Fruit fly (Drosophila melanogaster) whole organism, embryonic: ENCODE results near the gene HDAC1.

Source experiments
- Ada2b ChIP-seq: fragments of 200-800 bp; sonication (Bioruptor generic); IDR thresholded peaks from 2 replicates; pipeline ENCODE4 v1.3.6; 2022; ENCODE audit warnings: missing biosample characterization, missing genetic modification characterization
- B-H2 ChIP-seq: fragments of 200-800 bp; sonication (Bioruptor generic); optimal IDR thresholded peaks from 2 replicates; lab custom pipeline; 2018; ENCODE audit warnings: missing biosample characterization, mild to moderate bottlenecking, missing genetic modification characterization
- CG10274 ChIP-seq: fragments of 200-800 bp; sonication (Bioruptor generic); optimal IDR thresholded peaks from 3 replicates; lab custom pipeline; 2017; ENCODE audit warnings: missing biosample characterization, mild to moderate bottlenecking, missing genetic modification characterization
- CG11398 ChIP-seq: fragments of 200-800 bp; sonication (Bioruptor generic); optimal IDR thresholded peaks from 2 replicates; lab custom pipeline; 2016; ENCODE audit warnings: missing biosample characterization, missing genetic modification characterization
- CG12299 ChIP-seq: fragments of 200-800 bp; sonication (Bioruptor generic); optimal IDR thresholded peaks from 2 replicates; lab custom pipeline; 2018; ENCODE audit warnings: missing biosample characterization, mild to moderate bottlenecking, missing genetic modification characterization
- CG1233 ChIP-seq: fragments of 200-800 bp; sonication (Bioruptor generic); optimal IDR thresholded peaks from 4 replicates; lab custom pipeline; 2018; ENCODE audit warnings: missing biosample characterization, mild to moderate bottlenecking, missing genetic modification characterization
- CG14860 ChIP-seq: fragments of 200-800 bp; sonication (Bioruptor generic); IDR thresholded peaks from 3 replicates; pipeline ENCODE4 v1.3.6; 2022; ENCODE audit warnings: missing biosample characterization, missing genetic modification characterization; ENCODE audit not compliant: partially characterized antibody
- CG15514 ChIP-seq: fragments of 200-800 bp; sonication (Bioruptor generic); optimal IDR thresholded peaks from 3 replicates; lab custom pipeline; 2017; ENCODE audit warnings: missing biosample characterization, missing genetic modification characterization, mild to moderate bottlenecking, moderate library complexity, missing genetic modification reagents
- CG15601 ChIP-seq: fragments of 200-800 bp; sonication (Bioruptor generic); optimal IDR thresholded peaks from 3 replicates; lab custom pipeline; 2019; ENCODE audit warnings: missing biosample characterization, mild to moderate bottlenecking, missing genetic modification characterization, moderate library complexity
- CG1647 ChIP-seq: fragments of 200-800 bp; sonication (Bioruptor generic); optimal IDR thresholded peaks from 3 replicates; lab custom pipeline; 2016; ENCODE audit warnings: missing biosample characterization, missing genetic modification characterization
- CG17359 ChIP-seq: fragments of 200-800 bp; sonication (Bioruptor generic); optimal IDR thresholded peaks from 3 replicates; lab custom pipeline; 2018; ENCODE audit warnings: missing biosample characterization, mild to moderate bottlenecking, missing genetic modification characterization, moderate library complexity
- CG17612 ChIP-seq: fragments of 200-800 bp; sonication (Bioruptor generic); IDR thresholded peaks from 2 replicates; pipeline ENCODE4 v1.3.6; 2022; ENCODE audit warnings: missing biosample characterization, missing genetic modification characterization
- CG1832 ChIP-seq: fragments of 200-800 bp; sonication (Bioruptor generic); optimal IDR thresholded peaks from 2 replicates; lab custom pipeline; 2017; ENCODE audit warnings: missing biosample characterization, mild to moderate bottlenecking, missing genetic modification characterization, inconsistent platforms
- CG18619 ChIP-seq: fragments of 200-800 bp; sonication (Bioruptor generic); optimal IDR thresholded peaks from 3 replicates; lab custom pipeline; 2017; ENCODE audit warnings: missing biosample characterization, mild to moderate bottlenecking, missing genetic modification characterization
- CG31388 ChIP-seq: fragments of 200-800 bp; sonication (Bioruptor generic); optimal IDR thresholded peaks from 2 replicates; lab custom pipeline; 2016; ENCODE audit warnings: missing biosample characterization, missing genetic modification characterization
- CG34422 ChIP-seq: fragments of 200-800 bp; sonication (Bioruptor generic); IDR thresholded peaks from 3 replicates; pipeline ENCODE4 v1.3.6; 2022; ENCODE audit warnings: missing biosample characterization, missing genetic modification characterization
- CG5953 ChIP-seq: fragments of 200-800 bp; sonication (Bioruptor generic); IDR thresholded peaks from 2 replicates; pipeline ENCODE4 v1.3.6; 2022; ENCODE audit warnings: missing biosample characterization, missing genetic modification characterization
- CG9609 ChIP-seq: fragments of 200-800 bp; sonication (Bioruptor generic); optimal IDR thresholded peaks from 3 replicates; lab custom pipeline; 2016; ENCODE audit warnings: missing biosample characterization, missing genetic modification characterization
- CG9817 ChIP-seq: fragments of 200-800 bp; sonication (Bioruptor generic); optimal IDR thresholded peaks from 2 replicates; lab custom pipeline; 2018; ENCODE audit warnings: missing biosample characterization, mild to moderate bottlenecking, missing genetic modification characterization, moderate library complexity
- CG9932 ChIP-seq: fragments of 200-800 bp; sonication (Bioruptor generic); IDR thresholded peaks from 2 replicates; pipeline ENCODE4 v1.3.6; 2022; ENCODE audit warnings: missing biosample characterization, missing genetic modification characterization
- CHES-1-like ChIP-seq: fragments of 200-800 bp; sonication (Bioruptor generic); optimal IDR thresholded peaks from 2 replicates; lab custom pipeline; 2016; ENCODE audit warnings: missing biosample characterization, missing genetic modification characterization
- Dad ChIP-seq: fragments of 200-800 bp; sonication (Bioruptor generic); optimal IDR thresholded peaks from 3 replicates; lab custom pipeline; 2016; ENCODE audit warnings: missing biosample characterization, missing genetic modification characterization
- Dip2 ChIP-seq: fragments of 200-800 bp; sonication (Bioruptor generic); IDR thresholded peaks from 2 replicates; pipeline ENCODE4 v1.3.6; 2022; ENCODE audit warnings: missing biosample characterization, missing genetic modification characterization
- Drgx ChIP-seq: fragments of 200-800 bp; sonication (Bioruptor generic); IDR thresholded peaks from 2 replicates; pipeline ENCODE4 v1.3.6; 2022; ENCODE audit warnings: missing biosample characterization, missing genetic modification characterization
- Hr3 ChIP-seq: fragments of 200-800 bp; sonication (Bioruptor generic); optimal IDR thresholded peaks from 3 replicates; lab custom pipeline; 2016; ENCODE audit warnings: missing biosample characterization, missing genetic modification characterization
- Pdp1 ChIP-seq, 2 experiments: fragments of 200-800 bp; sonication (Bioruptor generic); optimal IDR thresholded peaks; 3 replicates each; lab custom pipeline; 2016; ENCODE audit warnings: missing biosample characterization in 2 of 2, missing genetic modification characterization in 2 of 2, mild to moderate bottlenecking in 1 of 2, moderate library complexity in 1 of 2
- Rfx ChIP-seq: fragments of 200-800 bp; sonication (Bioruptor generic); IDR thresholded peaks from 2 replicates; pipeline ENCODE4 v1.3.6; 2022; ENCODE audit warnings: missing biosample characterization, missing genetic modification characterization
- Scr ChIP-seq: fragments of 200-800 bp; sonication (Bioruptor generic); IDR thresholded peaks from 2 replicates; pipeline ENCODE4 v1.3.6; 2022; ENCODE audit warnings: missing biosample characterization, missing genetic modification characterization; ENCODE audit not compliant: partially characterized antibody
- Six4 ChIP-seq: fragments of 200-800 bp; sonication (Bioruptor generic); optimal IDR thresholded peaks from 2 replicates; lab custom pipeline; 2016; ENCODE audit warnings: missing biosample characterization, missing genetic modification characterization
- bab2 ChIP-seq: fragments of 200-800 bp; sonication (Bioruptor generic); optimal IDR thresholded peaks from 2 replicates; lab custom pipeline; 2016; ENCODE audit warnings: missing biosample characterization, missing genetic modification characterization
- bigmax ChIP-seq: fragments of 200-800 bp; sonication (Bioruptor generic); optimal IDR thresholded peaks from 2 replicates; lab custom pipeline; 2018; ENCODE audit warnings: missing biosample characterization, mild to moderate bottlenecking, missing genetic modification characterization
- crp ChIP-seq, 2 experiments: fragments of 200-800 bp; sonication (Bioruptor generic); optimal IDR thresholded peaks; 2 replicates in 1 of 2; 3 replicates in 1 of 2; lab custom pipeline; 2017; ENCODE audit warnings: missing biosample characterization in 2 of 2, missing genetic modification characterization in 2 of 2, mild to moderate bottlenecking in 1 of 2, moderate library complexity in 1 of 2
- dmrt99B ChIP-seq: fragments of 200-800 bp; sonication (Bioruptor generic); optimal IDR thresholded peaks from 2 replicates; lab custom pipeline; 2018; ENCODE audit warnings: missing biosample characterization, mild to moderate bottlenecking, missing genetic modification characterization, moderate library complexity
- dpn ChIP-seq, 2 experiments: fragments of 200-800 bp; sonication (Bioruptor generic); optimal IDR thresholded peaks; 3 replicates each; lab custom pipeline; 2016; ENCODE audit warnings: missing biosample characterization in 2 of 2, missing genetic modification characterization in 2 of 2
- ems ChIP-seq: fragments of 200-800 bp; sonication (Bioruptor generic); optimal IDR thresholded peaks from 3 replicates; lab custom pipeline; 2016; ENCODE audit warnings: missing biosample characterization, missing genetic modification characterization
- exex ChIP-seq: fragments of 200-800 bp; sonication (Bioruptor generic); optimal IDR thresholded peaks from 4 replicates; lab custom pipeline; 2018; ENCODE audit warnings: missing biosample characterization, mild to moderate bottlenecking, missing genetic modification characterization, moderate library complexity
- fd96Cb ChIP-seq: fragments of 200-800 bp; sonication (Bioruptor generic); optimal IDR thresholded peaks from 2 replicates; lab custom pipeline; 2018; ENCODE audit warnings: missing biosample characterization, mild to moderate bottlenecking, missing genetic modification characterization, moderate library complexity
- gfzf ChIP-seq: fragments of 200-800 bp; sonication (Bioruptor generic); optimal IDR thresholded peaks from 2 replicates; lab custom pipeline; 2016; ENCODE audit warnings: missing biosample characterization, mild to moderate bottlenecking, missing genetic modification characterization, moderate library complexity
- inv ChIP-seq: fragments of 200-800 bp; sonication (Bioruptor generic); IDR thresholded peaks from 2 replicates; pipeline ENCODE4 v1.3.6; 2022; ENCODE audit warnings: missing biosample characterization, missing genetic modification characterization; ENCODE audit not compliant: partially characterized antibody
- oc ChIP-seq: fragments of 200-800 bp; sonication (Bioruptor generic); optimal IDR thresholded peaks from 2 replicates; lab custom pipeline; 2018; ENCODE audit warnings: missing biosample characterization, mild to moderate bottlenecking, missing genetic modification characterization, moderate library complexity
- pb ChIP-seq: fragments of 200-800 bp; sonication (Bioruptor generic); optimal IDR thresholded peaks from 3 replicates; lab custom pipeline; 2016; ENCODE audit warnings: missing biosample characterization, missing genetic modification characterization
- ranshi ChIP-seq: fragments of 200-800 bp; sonication (Bioruptor generic); IDR thresholded peaks from 2 replicates; pipeline ENCODE4 v1.3.6; 2022; ENCODE audit warnings: missing biosample characterization, missing genetic modification characterization
- scrt ChIP-seq: fragments of 200-800 bp; sonication (Bioruptor generic); optimal IDR thresholded peaks from 2 replicates; lab custom pipeline; 2018; ENCODE audit warnings: missing biosample characterization, mild to moderate bottlenecking, missing genetic modification characterization, moderate library complexity
- sd ChIP-seq: fragments of 200-800 bp; sonication (Bioruptor generic); optimal IDR thresholded peaks from 3 replicates; lab custom pipeline; 2018; ENCODE audit warnings: missing biosample characterization, mild to moderate bottlenecking, missing genetic modification characterization, moderate library complexity
- sens ChIP-seq: fragments of 200-800 bp; sonication (Bioruptor generic); peaks from one replicate; lab custom pipeline; 2016; ENCODE audit warnings: missing biosample characterization, missing genetic modification characterization
- slp2 ChIP-seq: fragments of 200-800 bp; sonication (Bioruptor generic); optimal IDR thresholded peaks from 2 replicates; lab custom pipeline; 2016; ENCODE audit warnings: missing biosample characterization, missing genetic modification characterization
- tna ChIP-seq: fragments of 200-800 bp; sonication (Bioruptor generic); IDR thresholded peaks from 2 replicates; pipeline ENCODE4 v1.3.6; 2022; ENCODE audit warnings: missing biosample characterization, missing genetic modification characterization; ENCODE audit not compliant: partially characterized antibody
- wek ChIP-seq: fragments of 200-800 bp; sonication (Bioruptor generic); optimal IDR thresholded peaks from 3 replicates; lab custom pipeline; 2018; ENCODE audit warnings: missing biosample characterization, mild to moderate bottlenecking, missing genetic modification characterization, moderate library complexity

HDAC1 gene

dm6 chr3L:4624371-4625154 is 2.0 kb upstream of the HDAC1 start (continued):
- TF ChIP-seq CG15601 (peak; percentile 85), CG5953 (peak; percentile 74; the same call in 1 of the 2 replicates), gfzf (GFP tag; lab: Kevin White, UChicago) (no peak), Dip2 (GFP tag; lab: Robert Waterston, UW) (no peak), ems (peak; percentile 87), pb (peak; percentile 86), CG18619 (GFP tag; lab: Kevin White, UChicago) (peak; percentile 84), CG9932 (GFP tag; lab: Robert Waterston, UW) (peak; percentile 78), CG17359 (tag; lab: Kevin White, UChicago) (peak; percentile 91), CG1233 (GFP tag; lab: Kevin White, UChicago) (peak; percentile 82), ranshi (GFP tag; lab: Robert Waterston, UW) (peak; percentile 74; the same call in 1 of the 2 replicates), Pdp1 (GFP tag; optimal IDR thresholded peaks at IDR 0.05; lab: Kevin White, UChicago) (peak; percentile 78 to 84), sens (peak; percentile 98), Dad (GFP tag; lab: Kevin White, UChicago) (peak; percentile 88), CG12299 (tag; lab: Kevin White, UChicago) (peak; percentile 57), CG1647 (peak; percentile 75), oc (tag; lab: Kevin White, UChicago) (peak; percentile 80), dmrt99B (tag; lab: Kevin White, UChicago) (peak; percentile 94), CG31388 (GFP tag; lab: Kevin White, UChicago) (peak; percentile 43), bab2 (GFP tag; lab: Kevin White, UChicago) (peak; percentile 92), bigmax (GFP tag; lab: Kevin White, UChicago) (no peak), CG9817 (peak; percentile 82), wek (GFP tag; lab: Kevin White, UChicago) (peak; percentile 26), Scr (GFP tag; lab: Robert Waterston, UW) (no peak), CG15514 (GFP tag; lab: Kevin White, UChicago) (peak; percentile 71), exex (peak; percentile 43), B-H2 (peak; percentile 35), Hr3 (GFP tag; lab: Kevin White, UChicago) (peak; percentile 87), CG1832 (peak; percentile 51), slp2 (peak; percentile 82), Rfx (GFP tag; lab: Robert Waterston, UW) (peak; percentile 82), scrt (GFP tag; lab: Kevin White, UChicago) (peak; percentile 68), CG17612 (peak; percentile 59; the same call in 1 of the 2 replicates), fd96Cb (tag; lab: Kevin White, UChicago) (peak; percentile 92), CG14860 (GFP tag; lab: Robert Waterston, UW) (no peak), Drgx (GFP tag; lab: Robert Waterston, UW) (peak; percentile 93), CHES-1-like (GFP tag; lab: Kevin White, UChicago) (peak; percentile 74), CG34422 (GFP tag; lab: Robert Waterston, UW) (peak; percentile 87), CG10274 (GFP tag; lab: Kevin White, UChicago) (peak; percentile 69), CG11398 (GFP tag; lab: Kevin White, UChicago) (peak; percentile 76), sd (tag; lab: Kevin White, UChicago) (peak; percentile 58), crp (GFP tag; optimal IDR thresholded peaks at IDR 0.05; lab: Kevin White, UChicago) (peak in 1 of 2 experiments; percentile 37), Ada2b (GFP tag; lab: Robert Waterston, UW) (peak; percentile 88), dpn (GFP tag; optimal IDR thresholded peaks at IDR 0.05; lab: Kevin White, UChicago) (peak; percentile 90 to 91), CG9609 (GFP tag; lab: Kevin White, UChicago) (peak; percentile 79), inv (no peak), tna (no peak), Six4 (GFP tag; lab: Kevin White, UChicago) (peak; percentile 87)
